Worm (Caenorhabditis elegans) whole organism, L1 larva: ENCODE measurements around the gene F08G5.3.

Source experiments
- F16B12.6 ChIP-seq: fragments of 150-350 bp; optimal IDR thresholded peaks from 2 replicates; lab custom pipeline; 2014; ENCODE audit warnings: missing biosample characterization, missing genetic modification characterization
- Y116A8C.19 ChIP-seq: sonication (generic microtip); optimal IDR thresholded peaks from 2 replicates; lab custom pipeline; 2016; ENCODE audit warnings: missing compliant biosample characterization, missing genetic modification characterization, borderline replicate concordance
- aly-2 ChIP-seq: fragments of 150-350 bp; optimal IDR thresholded peaks from 2 replicates; lab custom pipeline; 2014; ENCODE audit warnings: missing biosample characterization, missing genetic modification characterization
- blmp-1 ChIP-seq: fragments of 150-350 bp; optimal IDR thresholded peaks from 2 replicates; lab custom pipeline; 2014; ENCODE audit warnings: missing biosample characterization, missing genetic modification characterization
- ceh-63 ChIP-seq: fragments of 200-800 bp; sonication (Bioruptor generic); optimal IDR thresholded peaks from 2 replicates; lab custom pipeline; 2018; ENCODE audit warnings: mild to moderate bottlenecking, missing genetic modification characterization, missing compliant biosample characterization
- ceh-8 ChIP-seq: fragments of 200-800 bp; sonication (Bioruptor generic); optimal IDR thresholded peaks from 2 replicates; lab custom pipeline; 2018; ENCODE audit warnings: mild to moderate bottlenecking, missing genetic modification characterization, moderate library complexity, missing compliant biosample characterization
- ceh-82 ChIP-seq, 3 experiments: fragments of 150-350 bp in 1 of 3; sonication (generic microtip) in 2 of 3; optimal IDR thresholded peaks; 2 replicates each; lab custom pipeline; 2014 to 2017; ENCODE audit warnings: missing biosample characterization in 3 of 3, missing genetic modification characterization in 3 of 3
- ceh-90 ChIP-seq: sonication (generic microtip); optimal IDR thresholded peaks from 2 replicates; lab custom pipeline; 2016; ENCODE audit warnings: missing genetic modification characterization, missing compliant biosample characterization
- dpl-1 ChIP-seq, 3 experiments: fragments of 150-350 bp in 2 of 3; sonication (generic microtip) in 1 of 3; optimal IDR thresholded peaks; 2 replicates each; lab custom pipeline; 2014 to 2017; ENCODE audit warnings: missing biosample characterization in 3 of 3, missing genetic modification characterization in 3 of 3, missing genetic modification reagents in 3 of 3
- efl-1 ChIP-seq, 4 experiments: fragments of 150-350 bp; optimal IDR thresholded peaks in 3 of 4; peaks in 1 of 4; 1 replicate in 1 of 4; 2 replicates in 3 of 4; lab custom pipeline; 2014; ENCODE audit warnings: missing biosample characterization in 2 of 4, missing genetic modification characterization in 2 of 4, missing genetic modification reagents in 2 of 4
- elt-2 ChIP-seq: sonication (generic microtip); optimal IDR thresholded peaks from 2 replicates; lab custom pipeline; 2016; ENCODE audit warnings: missing genetic modification characterization, mild to moderate bottlenecking, inconsistent platforms, missing compliant biosample characterization, missing genetic modification reagents
- ets-5 ChIP-seq: fragments of 200-800 bp; sonication (Bioruptor generic); IDR thresholded peaks from 2 replicates; pipeline ENCODE4 v1.3.6; 2022; ENCODE audit warnings: missing genetic modification characterization, missing compliant biosample characterization
- fkh-10 ChIP-seq: sonication (generic microtip); optimal IDR thresholded peaks from 2 replicates; lab custom pipeline; 2017; ENCODE audit warnings: missing biosample characterization, missing genetic modification reagents, missing genetic modification characterization
- fos-1 ChIP-seq: fragments of 150-350 bp; optimal IDR thresholded peaks from 2 replicates; lab custom pipeline; 2014; ENCODE audit warnings: missing biosample characterization, missing genetic modification characterization
- grh-1 ChIP-seq: fragments of 200-800 bp; sonication (Bioruptor generic); IDR thresholded peaks from 2 replicates; pipeline ENCODE4 v1.3.6; 2022; ENCODE audit warnings: missing genetic modification reagents, missing genetic modification characterization, missing compliant biosample characterization
- hlh-17 ChIP-seq: fragments of 200-800 bp; sonication (Bioruptor generic); optimal IDR thresholded peaks from 2 replicates; lab custom pipeline; 2018; ENCODE audit warnings: missing genetic modification characterization, mild to moderate bottlenecking, missing compliant biosample characterization, moderate library complexity, borderline replicate concordance
- irx-1 ChIP-seq: sonication (generic microtip); optimal IDR thresholded peaks from 2 replicates; lab custom pipeline; 2016; ENCODE audit warnings: missing genetic modification characterization, missing compliant biosample characterization
- lin-13 ChIP-seq: fragments of 150-350 bp; optimal IDR thresholded peaks from 2 replicates; lab custom pipeline; 2014; ENCODE audit warnings: missing biosample characterization, missing genetic modification reagents, missing genetic modification characterization
- lin-14 ChIP-seq: fragments of 200-800 bp; sonication (Bioruptor generic); optimal IDR thresholded peaks from 2 replicates; lab custom pipeline; 2018; ENCODE audit warnings: mild to moderate bottlenecking, missing genetic modification characterization, moderate library complexity, missing compliant biosample characterization
- lin-35 ChIP-seq, 2 experiments: fragments of 150-350 bp; optimal IDR thresholded peaks; 2 replicates each; lab custom pipeline; 2014; ENCODE audit warnings: missing biosample characterization in 2 of 2, missing genetic modification characterization in 2 of 2, missing genetic modification reagents in 2 of 2
- lsy-2 ChIP-seq, 2 experiments: fragments of 150-350 bp; optimal IDR thresholded peaks; 2 replicates each; lab custom pipeline; 2014; ENCODE audit warnings: missing biosample characterization in 2 of 2, missing genetic modification characterization in 2 of 2
- mdl-1 ChIP-seq, 2 experiments: fragments of 150-350 bp; optimal IDR thresholded peaks; 2 replicates each; lab custom pipeline; 2014 to 2017; ENCODE audit warnings: missing biosample characterization in 2 of 2, missing genetic modification characterization in 2 of 2, inconsistent platforms in 1 of 2
- mef-2 ChIP-seq: fragments of 150-350 bp; optimal IDR thresholded peaks from 2 replicates; lab custom pipeline; 2014; ENCODE audit warnings: missing biosample characterization, missing genetic modification characterization
- mep-1 ChIP-seq: fragments of 150-350 bp; optimal IDR thresholded peaks from 2 replicates; lab custom pipeline; 2014; ENCODE audit warnings: missing biosample characterization, missing genetic modification characterization
- nhr-12 ChIP-seq: sonication (generic microtip); optimal IDR thresholded peaks from 2 replicates; lab custom pipeline; 2017; ENCODE audit warnings: missing biosample characterization, missing genetic modification characterization
- nhr-19 ChIP-seq: fragments of 200-800 bp; sonication (Bioruptor generic); conservative IDR thresholded peaks from 2 replicates; pipeline ENCODE4 v1.3.6; 2022; ENCODE audit warnings: missing genetic modification characterization, missing compliant biosample characterization
- nhr-20 ChIP-seq: sonication (generic microtip); optimal IDR thresholded peaks from 2 replicates; lab custom pipeline; 2016; ENCODE audit warnings: mild to moderate bottlenecking, missing genetic modification characterization, missing compliant biosample characterization
- nhr-28 ChIP-seq: fragments of 150-350 bp; optimal IDR thresholded peaks from 2 replicates; lab custom pipeline; 2014; ENCODE audit warnings: missing biosample characterization, missing genetic modification characterization
- nhr-47 ChIP-seq: sonication (generic microtip); optimal IDR thresholded peaks from 2 replicates; lab custom pipeline; 2016; ENCODE audit warnings: mild to moderate bottlenecking, missing genetic modification characterization, moderate library complexity, missing compliant biosample characterization
- nhr-71 ChIP-seq: sonication (generic microtip); optimal IDR thresholded peaks from 2 replicates; lab custom pipeline; 2016; ENCODE audit warnings: mild to moderate bottlenecking, missing genetic modification characterization, moderate library complexity, missing compliant biosample characterization
- nhr-77 ChIP-seq: fragments of 150-350 bp; optimal IDR thresholded peaks from 2 replicates; lab custom pipeline; 2014; ENCODE audit warnings: missing biosample characterization, missing genetic modification characterization
- nhr-90 ChIP-seq: sonication (generic microtip); optimal IDR thresholded peaks from 2 replicates; lab custom pipeline; 2016; ENCODE audit warnings: mild to moderate bottlenecking, missing genetic modification characterization, missing compliant biosample characterization; ENCODE audit not compliant: poor library complexity
- pqm-1 ChIP-seq: sonication (generic microtip); optimal IDR thresholded peaks from 3 replicates; lab custom pipeline; 2017; ENCODE audit warnings: missing biosample characterization, missing genetic modification characterization
- rnt-1 ChIP-seq: sonication (generic microtip); optimal IDR thresholded peaks from 2 replicates; lab custom pipeline; 2016; ENCODE audit warnings: mild to moderate bottlenecking, missing genetic modification characterization, moderate library complexity, missing compliant biosample characterization
- skn-1 ChIP-seq: fragments of 150-350 bp; optimal IDR thresholded peaks from 2 replicates; lab custom pipeline; 2014; ENCODE audit warnings: missing biosample characterization, missing genetic modification characterization
- snpc-4 ChIP-seq: fragments of 150-350 bp; optimal IDR thresholded peaks from 2 replicates; lab custom pipeline; 2014; ENCODE audit warnings: missing biosample characterization, missing genetic modification characterization
- sptf-1 ChIP-seq: fragments of 150-350 bp; optimal IDR thresholded peaks from 2 replicates; lab custom pipeline; 2014; ENCODE audit warnings: missing biosample characterization, missing genetic modification characterization
- swsn-7 ChIP-seq: sonication (generic microtip); optimal IDR thresholded peaks from 2 replicates; lab custom pipeline; 2016; ENCODE audit warnings: missing genetic modification characterization, missing compliant biosample characterization
- tbx-2 ChIP-seq: sonication (generic microtip); optimal IDR thresholded peaks from 2 replicates; lab custom pipeline; 2016; ENCODE audit warnings: missing genetic modification characterization, missing compliant biosample characterization
- unc-130 ChIP-seq: fragments of 150-350 bp; optimal IDR thresholded peaks from 2 replicates; lab custom pipeline; 2017; ENCODE audit warnings: missing biosample characterization, missing genetic modification characterization, inconsistent platforms
- unc-30 ChIP-seq: sonication (generic microtip); optimal IDR thresholded peaks from 2 replicates; lab custom pipeline; 2017; ENCODE audit warnings: missing biosample characterization, missing genetic modification characterization
- unc-62 ChIP-seq: fragments of 150-350 bp; optimal IDR thresholded peaks from 2 replicates; lab custom pipeline; 2014; ENCODE audit warnings: missing biosample characterization, missing genetic modification reagents, missing genetic modification characterization
- unc-86 ChIP-seq: sonication (generic microtip); optimal IDR thresholded peaks from 2 replicates; lab custom pipeline; 2016; ENCODE audit warnings: missing genetic modification characterization, missing compliant biosample characterization
- vab-15 ChIP-seq: sonication (generic microtip); optimal IDR thresholded peaks from 2 replicates; lab custom pipeline; 2017; ENCODE audit warnings: missing genotype, mild to moderate bottlenecking, missing genetic modification characterization, missing compliant biosample characterization
- zip-4 ChIP-seq: fragments of 200-800 bp; sonication (Bioruptor generic); optimal IDR thresholded peaks from 2 replicates; lab custom pipeline; 2018; ENCODE audit warnings: mild to moderate bottlenecking, missing genetic modification characterization, moderate library complexity, missing compliant biosample characterization

Gene F08G5.3

ce11 chrIV:12414601-12415000, 2.8 kb downstream of the F08G5.3 start:
- TF ChIP-seq fkh-10 (GFP tag; lab: Kevin White, UChicago): peak; percentile 71
- TF ChIP-seq ceh-63: no peak
- TF ChIP-seq efl-1 (optimal IDR thresholded peaks at IDR 0.05; lab: Kevin White, UChicago): no peak
- peak in 1 of 2 experiments; percentile 28 for TF ChIP-seq efl-1 (GFP tag; optimal IDR thresholded peaks at IDR 0.05 in 1 of 2; lab: Kevin White, UChicago)
- TF ChIP-seq nhr-47 (tag; lab: Kevin White, UChicago): no peak

DNA sequence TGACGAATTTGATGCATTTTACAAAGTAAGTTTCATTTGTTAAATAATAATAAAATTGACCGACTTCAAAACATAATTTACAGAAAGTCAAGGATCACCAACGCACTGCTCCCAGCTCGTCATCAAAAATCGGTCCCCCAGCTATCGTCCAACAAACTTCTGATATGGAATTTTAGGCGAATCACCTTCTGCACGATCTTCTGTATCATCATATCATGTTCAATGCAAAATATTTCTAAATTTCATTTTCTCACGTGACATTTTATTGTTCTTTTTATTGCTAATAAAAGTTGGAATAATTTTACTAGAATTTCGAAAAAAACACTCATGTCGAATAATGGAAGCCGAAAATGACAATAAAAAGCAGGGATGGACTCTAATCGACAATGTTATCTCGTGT, 7.2 kb downstream of the F08G5.3 start, which contains the start of gene acl-13:
Gene acl-13, plus strand, starts transcription at position 301 of the 400 bp plus-strand sequence.
- TF ChIP-seq lin-35 (GFP tag; optimal IDR thresholded peaks at IDR 0.05; lab: Kevin White, UChicago) (no peak), nhr-20 (tag; lab: Kevin White, UChicago) (no peak), unc-86 (tag; lab: Kevin White, UChicago) (no peak), grh-1 (GFP tag; lab: Robert Waterston, UW) (no peak), ceh-82 (tag; optimal IDR thresholded peaks at IDR 0.05; lab: Kevin White, UChicago) (no peak), vab-15 (tag; lab: Kevin White, UChicago) (no peak), nhr-28 (no peak), F16B12.6 (tag; lab: Kevin White, UChicago) (no peak), blmp-1 (no peak), elt-2 (no peak), swsn-7 (tag; lab: Kevin White, UChicago) (no peak), Y116A8C.19 (no peak), lin-14 (GFP tag; lab: Kevin White, UChicago) (no peak), unc-62 (GFP tag; lab: Kevin White, UChicago) (no peak), nhr-90 (tag; lab: Kevin White, UChicago) (no peak), nhr-47 (tag; lab: Kevin White, UChicago) (no peak), fos-1 (tag; lab: Kevin White, UChicago) (no peak), unc-130 (tag; lab: Kevin White, UChicago) (no peak), mep-1 (tag; lab: Kevin White, UChicago) (no peak)

ce11 chrIV:12408625-12409024, 8.8 kb downstream of the F08G5.3 start, which contains the start of gene dsb-1:
TSS of gene dsb-1 (plus strand) at chrIV:12408925.
- TF ChIP-seq dpl-1 (GFP tag; optimal IDR thresholded peaks at IDR 0.05; lab: Kevin White, UChicago) (peak in 1 of 3 experiments; percentile 6), fkh-10 (GFP tag; lab: Kevin White, UChicago) (no peak)

- TF ChIP-seq lin-13 (GFP tag; lab: Kevin White, UChicago) (peak; percentile 89), skn-1 (tag; lab: Kevin White, UChicago) (peak; percentile 83), mdl-1 (tag; optimal IDR thresholded peaks at IDR 0.05; lab: Kevin White, UChicago) (peak in 1 of 2 experiments; percentile 75), nhr-77 (tag; lab: Kevin White, UChicago) (peak; percentile 81), tbx-2 (tag; lab: Kevin White, UChicago) (peak; percentile 78), ets-5 (no peak), ceh-8 (GFP tag; lab: Kevin White, UChicago) (peak; percentile 70), snpc-4 (tag; lab: Kevin White, UChicago) (peak; percentile 67), hlh-17 (GFP tag; lab: Kevin White, UChicago) (no peak), F16B12.6 (tag; lab: Kevin White, UChicago) (peak; percentile 53), unc-30 (tag; lab: Kevin White, UChicago) (no peak), mep-1 (tag; lab: Kevin White, UChicago) (peak; percentile 89), ceh-82 (tag; optimal IDR thresholded peaks at IDR 0.05; lab: Kevin White, UChicago) (peak; percentile 66 to 89 (median 75)), mef-2 (tag; lab: Kevin White, UChicago) (no peak), sptf-1 (tag; lab: Kevin White, UChicago) (no peak), zip-4 (GFP tag; lab: Kevin White, UChicago) (no peak), fkh-10 (GFP tag; lab: Kevin White, UChicago) (peak; percentile 84), lin-14 (GFP tag; lab: Kevin White, UChicago) (peak; percentile 85), aly-2 (tag; lab: Kevin White, UChicago) (peak; percentile 61), nhr-19 (GFP tag; lab: Robert Waterston, UW) (peak; percentile 72), pqm-1 (tag; lab: Kevin White, UChicago) (no peak), ceh-90 (tag; lab: Kevin White, UChicago) (peak; percentile 15), rnt-1 (tag; lab: Kevin White, UChicago) (peak; percentile 87), lsy-2 (tag; optimal IDR thresholded peaks at IDR 0.05; lab: Kevin White, UChicago) (peak; percentile 92 to 96), nhr-47 (tag; lab: Kevin White, UChicago) (peak; percentile 83), nhr-71 (tag; lab: Kevin White, UChicago) (peak; percentile 87), nhr-12 (no peak), nhr-90 (tag; lab: Kevin White, UChicago) (peak; percentile 78), vab-15 (tag; lab: Kevin White, UChicago) (peak; percentile 88), irx-1 (tag; lab: Kevin White, UChicago) (peak; percentile 50)
These were observed 13.2 kb downstream of the F08G5.3 start, which contains the start of gene gex-3 for ce11 chrIV:12404137-12404536. TSS of gene gex-3 (plus strand) at chrIV:12404431.
